Fruit fly (Drosophila melanogaster): ENCODE data around the gene Prx6a.

Gene Prx6a

dm6 chr2L:2884683-2885502 is 6.9 kb upstream of the Prx6a start (continued):
- TF ChIP-seq CG8924 (tag; optimal IDR thresholded peaks at IDR 0.05): peak; percentile 82
- no peak for TF ChIP-seq CG1529 (GFP tag; optimal IDR thresholded peaks at IDR 0.05)
- peak; percentile 81 for TF ChIP-seq ac (GFP tag; optimal IDR thresholded peaks at IDR 0.05)
- peak; percentile 19 for TF ChIP-seq CG33557 (GFP tag; optimal IDR thresholded peaks at IDR 0.05)
- TF ChIP-seq Xbp1 (GFP tag; optimal IDR thresholded peaks at IDR 0.05): no peak
- TF ChIP-seq CG15696 (tag; optimal IDR thresholded peaks at IDR 0.05): peak; percentile 11
- no peak for TF ChIP-seq bab2 (GFP tag; optimal IDR thresholded peaks at IDR 0.05)
- TF ChIP-seq CG9817 (tag; optimal IDR thresholded peaks at IDR 0.05): peak; percentile 48
- TF ChIP-seq CG15514 (GFP tag; optimal IDR thresholded peaks at IDR 0.05): peak; percentile 91
- peak; percentile 45 for TF ChIP-seq dm (GFP tag; optimal IDR thresholded peaks at IDR 0.05)
- TF ChIP-seq Kr (GFP tag; optimal IDR thresholded peaks at IDR 0.05): no peak
- peak in 1 of 2 experiments; percentile 85 for TF ChIP-seq Eip74EF (GFP tag; optimal IDR thresholded peaks at IDR 0.05)
- TF ChIP-seq tx (GFP tag; optimal IDR thresholded peaks at IDR 0.05): peak; percentile 0
- TF ChIP-seq CG2875 (GFP tag; optimal IDR thresholded peaks at IDR 0.05): no peak
- TF ChIP-seq run (tag; optimal IDR thresholded peaks at IDR 0.05): peak; percentile 20
- TF ChIP-seq fd64A (GFP tag; optimal IDR thresholded peaks at IDR 0.05): peak; percentile 49
- TF ChIP-seq bbx (GFP tag; IDR thresholded peaks at IDR 0.05; ENCODE audit: partially characterized antibody): peak; percentile 70; the same call in 1 of the 2 replicates
- TF ChIP-seq CG32532 (GFP tag; IDR thresholded peaks at IDR 0.05): peak; percentile 70
- 0 out of 2 replicates have a peak, but pooled peaks have one; percentile 18 for TF ChIP-seq inv (GFP tag; IDR thresholded peaks at IDR 0.05; ENCODE audit: partially characterized antibody)
- TF ChIP-seq CG5245 (GFP tag; optimal IDR thresholded peaks at IDR 0.05): no peak
- peak; percentile 37; the same call in 1 of the 2 replicates for TF ChIP-seq E2f1 (GFP tag; IDR thresholded peaks at IDR 0.05)
- TF ChIP-seq sc (optimal IDR thresholded peaks at IDR 0.05): no peak
- TF ChIP-seq sc (GFP tag; optimal IDR thresholded peaks at IDR 0.05): peak; percentile 2
- 0 out of 2 replicates have a peak, but pooled peaks have one; percentile 30 for TF ChIP-seq Oaz (GFP tag; IDR thresholded peaks at IDR 0.05)
- TF ChIP-seq CG12219 (GFP tag; optimal IDR thresholded peaks at IDR 0.05): peak; percentile 5
- peak; percentile 13; the same call in 1 of the 2 replicates for TF ChIP-seq ssp (GFP tag; IDR thresholded peaks at IDR 0.05)
- TF ChIP-seq repo (GFP tag; optimal IDR thresholded peaks at IDR 0.05): peak; percentile 47
- TF ChIP-seq nmo (GFP tag; optimal IDR thresholded peaks at IDR 0.05): peak; percentile 34
- TF ChIP-seq CTCF (GFP tag; optimal IDR thresholded peaks at IDR 0.05): peak; percentile 67
- TF ChIP-seq Aef1 (GFP tag; IDR thresholded peaks at IDR 0.05): 0 out of 3 replicates have a peak, but pooled peaks have one; percentile 19
- peak; percentile 16; the same call in 1 of the 2 replicates for TF ChIP-seq CG10366 (GFP tag; IDR thresholded peaks at IDR 0.05)
- TF ChIP-seq CG31441 (GFP tag; IDR thresholded peaks at IDR 0.05): no peak; the same call in 1 of the 2 replicates
- TF ChIP-seq ara (GFP tag; IDR thresholded peaks at IDR 0.05): peak; percentile 39; the same call in 1 of the 2 replicates
- peak; percentile 40; the same call in 1 of the 2 replicates for TF ChIP-seq ham (GFP tag; IDR thresholded peaks at IDR 0.05)
- peak; percentile 8 for TF ChIP-seq CG1647 (GFP tag; optimal IDR thresholded peaks at IDR 0.05)
- no peak for TF ChIP-seq Asciz (GFP tag; optimal IDR thresholded peaks at IDR 0.05)
- TF ChIP-seq CG3407 (GFP tag; optimal IDR thresholded peaks at IDR 0.05): no peak
- peak; percentile 84 for TF ChIP-seq CG12659 (GFP tag; optimal IDR thresholded peaks at IDR 0.05)
- TF ChIP-seq CG15601 (tag; optimal IDR thresholded peaks at IDR 0.05): peak; percentile 39
- no peak for TF ChIP-seq gem (tag; optimal IDR thresholded peaks at IDR 0.05)
- TF ChIP-seq maf-S (GFP tag; optimal IDR thresholded peaks at IDR 0.05): no peak
- no peak for TF ChIP-seq Ada2b (GFP tag; IDR thresholded peaks at IDR 0.05)
- TF ChIP-seq Drgx (GFP tag; IDR thresholded peaks at IDR 0.05): peak; percentile 49
- no peak for TF ChIP-seq her (GFP tag; optimal IDR thresholded peaks at IDR 0.05)
- TF ChIP-seq CHES-1-like (GFP tag; optimal IDR thresholded peaks at IDR 0.05): peak; percentile 78
- peak; percentile 68 for TF ChIP-seq caup (GFP tag; optimal IDR thresholded peaks at IDR 0.05; ENCODE audit: severe bottlenecking)
- TF ChIP-seq Dbx (GFP tag; IDR thresholded peaks at IDR 0.05): peak; percentile 69
- TF ChIP-seq seq (GFP tag; IDR thresholded peaks at IDR 0.05): no peak
- TF ChIP-seq CG1792 (GFP tag; optimal IDR thresholded peaks at IDR 0.05): no peak
